Worm (Caenorhabditis elegans) whole organism, mixed stage, embryonic: Measurements from ENCODE around the gene W08G11.3.

Experiments
- M03D4.4 ChIP-seq: sonication (generic microtip); optimal IDR thresholded peaks from 2 replicates; lab custom pipeline; 2017; ENCODE audit warnings: mild to moderate bottlenecking, missing genetic modification characterization, missing compliant biosample characterization
- blmp-1 ChIP-seq: fragments of 150-350 bp; optimal IDR thresholded peaks from 2 replicates; lab custom pipeline; 2014; ENCODE audit warnings: missing biosample characterization, missing genetic modification characterization
- ceh-39 ChIP-seq: fragments of 150-350 bp; optimal IDR thresholded peaks from 2 replicates; lab custom pipeline; 2014; ENCODE audit warnings: missing biosample characterization, missing genetic modification characterization
- ceh-43 ChIP-seq: fragments of 200-800 bp; sonication (Bioruptor generic); optimal IDR thresholded peaks from 2 replicates; lab custom pipeline; 2018; ENCODE audit warnings: mild to moderate bottlenecking, missing genetic modification characterization, moderate library complexity, missing compliant biosample characterization
- ceh-83 ChIP-seq: fragments of 200-800 bp; sonication (Bioruptor generic); optimal IDR thresholded peaks from 2 replicates; lab custom pipeline; 2018; ENCODE audit warnings: mild to moderate bottlenecking, missing genetic modification characterization, missing compliant biosample characterization
- ces-1 ChIP-seq: fragments of 150-350 bp; optimal IDR thresholded peaks from 2 replicates; lab custom pipeline; 2014; ENCODE audit warnings: missing biosample characterization, missing genetic modification reagents, missing genetic modification characterization
- cnd-1 ChIP-seq: fragments of 200-800 bp; sonication (Bioruptor generic); optimal IDR thresholded peaks from 2 replicates; lab custom pipeline; 2018; ENCODE audit warnings: mild to moderate bottlenecking, missing genetic modification characterization, missing compliant biosample characterization
- drap-1 ChIP-seq: fragments of 200-800 bp; sonication (Bioruptor generic); optimal IDR thresholded peaks from 3 replicates; lab custom pipeline; 2018; ENCODE audit warnings: mild to moderate bottlenecking, missing genetic modification characterization, missing compliant biosample characterization
- elt-1 ChIP-seq: sonication (generic microtip); optimal IDR thresholded peaks from 2 replicates; lab custom pipeline; 2017; ENCODE audit warnings: missing genetic modification characterization, mild to moderate bottlenecking, missing compliant biosample characterization, antibody characterized with exemption, moderate library complexity, borderline replicate concordance; ENCODE audit not compliant: insufficient read depth
- elt-3 ChIP-seq: fragments of 150-350 bp; optimal IDR thresholded peaks from 2 replicates; lab custom pipeline; 2014; ENCODE audit warnings: missing biosample characterization, missing genetic modification characterization
- flh-1 ChIP-seq: fragments of 200-800 bp; sonication (Bioruptor generic); optimal IDR thresholded peaks from 2 replicates; lab custom pipeline; 2018; ENCODE audit warnings: mild to moderate bottlenecking, missing genetic modification characterization, moderate library complexity, missing compliant biosample characterization
- ham-2 ChIP-seq: fragments of 200-800 bp; sonication (Bioruptor generic); optimal IDR thresholded peaks from 2 replicates; lab custom pipeline; 2018; ENCODE audit warnings: mild to moderate bottlenecking, missing genetic modification characterization, missing compliant biosample characterization
- hlh-1 ChIP-seq: fragments of 150-350 bp; optimal IDR thresholded peaks from 2 replicates; lab custom pipeline; 2014; ENCODE audit warnings: missing biosample characterization, missing genetic modification reagents, missing genetic modification characterization
- lin-13 ChIP-seq: fragments of 150-350 bp; optimal IDR thresholded peaks from 2 replicates; lab custom pipeline; 2014; ENCODE audit warnings: missing biosample characterization, missing genetic modification characterization
- lin-32 ChIP-seq: fragments of 200-800 bp; sonication (Bioruptor generic); optimal IDR thresholded peaks from 2 replicates; lab custom pipeline; 2018; ENCODE audit warnings: mild to moderate bottlenecking, missing genetic modification characterization, missing compliant biosample characterization
- lsy-2 ChIP-seq: fragments of 150-350 bp; optimal IDR thresholded peaks from 2 replicates; lab custom pipeline; 2014; ENCODE audit warnings: missing biosample characterization, missing genetic modification characterization
- mab-5 ChIP-seq: fragments of 150-350 bp; optimal IDR thresholded peaks from 2 replicates; lab custom pipeline; 2014; ENCODE audit warnings: missing biosample characterization, missing genetic modification characterization
- mep-1 ChIP-seq: fragments of 150-350 bp; optimal IDR thresholded peaks from 2 replicates; lab custom pipeline; 2017; ENCODE audit warnings: missing biosample characterization, missing genetic modification reagents, missing genetic modification characterization, inconsistent platforms
- mls-2 ChIP-seq: sonication (generic microtip); optimal IDR thresholded peaks from 2 replicates; lab custom pipeline; 2016; ENCODE audit warnings: mild to moderate bottlenecking, missing genetic modification characterization, moderate library complexity, missing compliant biosample characterization
- nhr-12 ChIP-seq: fragments of 150-350 bp; optimal IDR thresholded peaks from 2 replicates; lab custom pipeline; 2014; ENCODE audit warnings: missing biosample characterization, missing genetic modification characterization
- nhr-2 ChIP-seq: fragments of 150-350 bp; optimal IDR thresholded peaks from 2 replicates; lab custom pipeline; 2014; ENCODE audit warnings: missing biosample characterization, missing genetic modification characterization
- nhr-237 ChIP-seq: fragments of 150-350 bp; optimal IDR thresholded peaks from 2 replicates; lab custom pipeline; 2014; ENCODE audit warnings: missing biosample characterization, missing genetic modification characterization
- nhr-28 ChIP-seq: fragments of 150-350 bp; optimal IDR thresholded peaks from 2 replicates; lab custom pipeline; 2014; ENCODE audit warnings: missing biosample characterization, missing genetic modification characterization
- nhr-76 ChIP-seq: sonication (generic microtip); optimal IDR thresholded peaks from 2 replicates; lab custom pipeline; 2017; ENCODE audit warnings: missing biosample characterization, missing genetic modification characterization
- pha-4 ChIP-seq: fragments of 150-350 bp; optimal IDR thresholded peaks from 2 replicates; lab custom pipeline; 2018; ENCODE audit warnings: missing biosample characterization, missing genetic modification reagents, missing genetic modification characterization
- sem-2 ChIP-seq: fragments of 200-800 bp; sonication (Bioruptor generic); optimal IDR thresholded peaks from 2 replicates; lab custom pipeline; 2018; ENCODE audit warnings: mild to moderate bottlenecking, missing genetic modification characterization, missing compliant biosample characterization
- snpc-4 ChIP-seq: fragments of 150-350 bp; optimal IDR thresholded peaks from 2 replicates; lab custom pipeline; 2014; ENCODE audit warnings: missing biosample characterization, missing genetic modification characterization
- sptf-1 ChIP-seq: sonication (generic microtip); optimal IDR thresholded peaks from 2 replicates; lab custom pipeline; 2017; ENCODE audit warnings: mild to moderate bottlenecking, missing genetic modification characterization, moderate library complexity, missing compliant biosample characterization
- tbx-8 ChIP-seq: fragments of 200-800 bp; sonication (Bioruptor generic); optimal IDR thresholded peaks from 2 replicates; lab custom pipeline; 2018; ENCODE audit warnings: mild to moderate bottlenecking, missing genetic modification characterization, moderate library complexity, missing compliant biosample characterization
- unc-120 ChIP-seq: sonication (generic microtip); optimal IDR thresholded peaks from 2 replicates; lab custom pipeline; 2017; ENCODE audit warnings: missing genetic modification characterization, missing compliant biosample characterization; ENCODE audit not compliant: poor library complexity, severe bottlenecking
- unc-62 ChIP-seq: fragments of 150-350 bp; optimal IDR thresholded peaks from 2 replicates; lab custom pipeline; 2014; ENCODE audit warnings: missing biosample characterization, missing genetic modification reagents, missing genetic modification characterization
- zip-8 ChIP-seq: fragments of 150-350 bp; optimal IDR thresholded peaks from 2 replicates; lab custom pipeline; 2014; ENCODE audit warnings: missing biosample characterization, missing genetic modification characterization
- ztf-11 ChIP-seq: fragments of 150-350 bp; optimal IDR thresholded peaks from 2 replicates; lab custom pipeline; 2014; ENCODE audit warnings: missing biosample characterization, missing genetic modification characterization

The W08G11.3 gene

DNA sequence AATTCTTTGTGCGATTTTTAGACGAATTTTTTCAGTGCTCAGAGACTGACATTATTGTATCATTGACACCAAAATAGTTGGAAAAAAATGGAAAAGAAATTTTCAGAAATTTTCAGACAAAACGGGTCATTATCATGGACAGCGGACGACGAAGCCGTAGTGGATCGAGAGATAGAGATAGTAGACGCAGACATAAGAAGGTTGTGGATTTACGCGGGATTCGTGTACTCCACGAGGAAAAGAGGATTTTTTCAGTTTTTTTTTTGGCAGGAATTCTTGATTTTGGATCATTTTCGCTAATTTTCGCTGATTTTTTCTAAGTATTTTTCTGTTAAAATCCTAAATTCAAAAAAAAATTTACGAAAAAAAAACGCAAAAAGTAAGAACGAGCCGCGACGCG, at the start of gene W08G11.3:
Gene W08G11.3 (plus strand): TSS at position 107 of the 400 bp plus-strand sequence.
- TF ChIP-seq tbx-8 (GFP tag; lab: Kevin White, UChicago), result no peak
- TF ChIP-seq ceh-83 (GFP tag; lab: Kevin White, UChicago), result no peak
- no peak for TF ChIP-seq mab-5
- no peak for TF ChIP-seq mls-2
- no peak for TF ChIP-seq lsy-2 (tag; lab: Kevin White, UChicago)
- no peak for TF ChIP-seq sem-2 (GFP tag; lab: Kevin White, UChicago)
- TF ChIP-seq unc-120 (tag; lab: Kevin White, UChicago), result no peak
- TF ChIP-seq sptf-1, result no peak
- TF ChIP-seq lin-13, result no peak
- TF ChIP-seq pha-4, result no peak
- TF ChIP-seq cnd-1 (tag; lab: Kevin White, UChicago), result no peak
- TF ChIP-seq nhr-12 (tag; lab: Kevin White, UChicago), result no peak
- no peak for TF ChIP-seq ces-1 (GFP tag; lab: Kevin White, UChicago)
- no peak for TF ChIP-seq nhr-2 (tag; lab: Kevin White, UChicago)
- no peak for TF ChIP-seq hlh-1 (tag; lab: Kevin White, UChicago)
- TF ChIP-seq snpc-4 (tag; lab: Kevin White, UChicago), result no peak
- TF ChIP-seq blmp-1 (tag; lab: Kevin White, UChicago), result no peak
- TF ChIP-seq zip-8 (tag; lab: Kevin White, UChicago), result no peak
- TF ChIP-seq ceh-39 (tag; lab: Kevin White, UChicago), result no peak
- no peak for TF ChIP-seq ceh-43 (GFP tag; lab: Kevin White, UChicago)

DNA sequence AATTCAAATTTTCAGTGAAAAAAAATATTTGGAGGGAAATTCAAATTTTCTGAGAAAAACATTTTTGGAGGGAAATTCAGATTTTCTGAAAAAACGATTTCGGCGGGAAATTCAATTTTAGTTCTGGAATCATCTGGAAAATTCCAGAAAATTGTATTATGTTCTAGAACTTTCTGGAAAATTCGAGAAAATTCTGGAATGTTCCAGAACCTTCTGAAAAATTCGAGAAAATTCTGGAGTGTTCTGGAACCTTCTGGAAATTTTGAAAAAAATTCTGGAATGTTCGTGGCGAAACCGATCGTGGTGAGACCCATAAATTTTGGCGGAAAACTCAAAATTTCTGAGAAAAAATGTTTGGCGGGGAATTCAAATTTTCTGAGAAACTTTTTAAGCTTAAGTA, 45.3 kb upstream of the W08G11.3 start:
- TF ChIP-seq flh-1 (no peak), mls-2 (no peak), ham-2 (GFP tag; lab: Kevin White, UChicago) (no peak), nhr-76 (tag; lab: Kevin White, UChicago) (no peak), ztf-11 (tag; lab: Kevin White, UChicago) (no peak), tbx-8 (GFP tag; lab: Kevin White, UChicago) (no peak), ceh-83 (GFP tag; lab: Kevin White, UChicago) (no peak)
- TF ChIP-seq, all 35 proteins: peak for 0

DNA sequence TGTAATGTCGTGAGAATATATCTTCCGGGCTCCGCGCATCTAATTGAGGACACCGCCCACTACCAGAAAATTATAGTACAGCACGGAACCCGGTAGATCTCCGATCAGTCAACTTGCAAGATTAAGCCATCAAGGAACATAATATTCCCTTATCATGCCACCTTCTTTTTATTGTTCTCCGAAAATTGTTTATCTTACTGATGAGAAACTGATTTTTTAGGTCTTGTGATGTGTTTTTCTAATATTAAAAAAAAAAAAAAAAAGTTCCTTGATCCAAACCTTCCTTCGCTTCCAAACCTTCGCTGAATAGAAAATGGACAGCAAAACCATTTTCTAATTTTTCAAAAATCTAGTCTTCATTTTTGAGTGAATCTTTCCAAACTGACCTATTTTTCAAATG, 38.6 kb upstream of the W08G11.3 start, which contains the start of gene F57G8.7:
Gene F57G8.7 (plus strand): TSS at position 301 of the 400 bp plus-strand sequence.
- no peak for TF ChIP-seq nhr-76 (tag; lab: Kevin White, UChicago)
- TF ChIP-seq mep-1 (tag; lab: Kevin White, UChicago), result no peak

DNA sequence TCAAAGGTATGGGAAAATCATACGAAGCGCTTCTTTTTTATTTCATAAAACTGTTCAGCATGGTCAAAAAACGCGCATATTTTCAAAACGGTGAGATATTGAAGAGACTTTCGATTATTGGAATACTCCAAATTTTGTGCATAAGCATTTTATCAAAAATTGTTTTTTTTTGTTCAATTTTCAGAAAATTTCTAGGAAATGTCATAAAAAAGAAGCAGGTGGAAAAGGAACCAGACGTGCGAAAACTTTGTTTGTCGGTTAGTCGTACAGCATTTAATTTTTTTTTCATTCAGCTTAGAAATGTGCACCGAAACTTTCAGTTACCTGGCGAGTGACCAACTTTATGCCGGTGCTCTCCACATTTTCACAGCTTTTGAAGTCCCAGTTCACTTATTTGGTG, 34.1 kb upstream of the W08G11.3 start, which contains the start of gene srh-167:
Gene srh-167 (plus strand): TSS at position 301 of the 400 bp plus-strand sequence.
- TF ChIP-seq M03D4.4 (tag; lab: Kevin White, UChicago) (no peak), lin-32 (no peak), lsy-2 (tag; lab: Kevin White, UChicago) (no peak), ham-2 (GFP tag; lab: Kevin White, UChicago) (no peak), mep-1 (tag; lab: Kevin White, UChicago) (no peak), elt-1 (tag; lab: Kevin White, UChicago) (no peak), nhr-28 (tag; lab: Kevin White, UChicago) (no peak), ceh-83 (GFP tag; lab: Kevin White, UChicago) (no peak), ceh-39 (tag; lab: Kevin White, UChicago) (no peak), unc-62 (GFP tag; lab: Kevin White, UChicago) (no peak), lin-13 (no peak), nhr-2 (tag; lab: Kevin White, UChicago) (no peak), blmp-1 (tag; lab: Kevin White, UChicago) (no peak), mls-2 (no peak), sptf-1 (no peak), drap-1 (GFP tag; lab: Kevin White, UChicago) (no peak), elt-3 (tag; lab: Kevin White, UChicago) (no peak), nhr-237 (tag; lab: Kevin White, UChicago) (no peak), ces-1 (GFP tag; lab: Kevin White, UChicago) (no peak), tbx-8 (GFP tag; lab: Kevin White, UChicago) (no peak)
